Fruit fly (Drosophila melanogaster) whole organism, wandering third instar larva: ENCODE data around the gene CG5478.

Experiments
- CrebA ChIP-seq: fragments of 200-800 bp; sonication (Bioruptor generic); optimal IDR thresholded peaks from 2 replicates; lab custom pipeline; 2016; ENCODE audit warnings: missing biosample characterization, mild to moderate bottlenecking, missing genetic modification characterization, borderline replicate concordance
- Hnf4 ChIP-seq: fragments of 200-800 bp; sonication (Bioruptor generic); optimal IDR thresholded peaks from 2 replicates; lab custom pipeline; 2016; ENCODE audit warnings: missing biosample characterization, mild to moderate bottlenecking, missing genetic modification characterization
- Myc ChIP-seq: fragments of >200 bp; optimal IDR thresholded peaks from 2 replicates; lab custom pipeline; 2017
- br ChIP-seq: fragments of 200-800 bp; sonication (Bioruptor generic); optimal IDR thresholded peaks from 2 replicates; lab custom pipeline; 2016; ENCODE audit warnings: missing biosample characterization, missing genetic modification characterization
- ey ChIP-seq: fragments of 200-800 bp; sonication (Bioruptor generic); optimal IDR thresholded peaks from 2 replicates; lab custom pipeline; 2016; ENCODE audit warnings: missing biosample characterization, missing genetic modification characterization
- h ChIP-seq: fragments of 200-800 bp; sonication (Bioruptor generic); optimal IDR thresholded peaks from 3 replicates; lab custom pipeline; 2016; ENCODE audit warnings: missing biosample characterization, mild to moderate bottlenecking, missing genetic modification characterization
- lola ChIP-seq: fragments of >200 bp; optimal IDR thresholded peaks from 2 replicates; lab custom pipeline; 2017; ENCODE audit warnings: missing biosample characterization, missing genetic modification characterization
- psq ChIP-seq: fragments of 200-800 bp; sonication (Bioruptor generic); optimal IDR thresholded peaks from 3 replicates; lab custom pipeline; 2017; ENCODE audit warnings: missing biosample characterization, mild to moderate bottlenecking, missing genetic modification characterization, moderate library complexity
- sv ChIP-seq: fragments of 200-800 bp; sonication (Bioruptor generic); optimal IDR thresholded peaks from 3 replicates; lab custom pipeline; 2016; ENCODE audit warnings: missing biosample characterization, missing genetic modification characterization
- usp ChIP-seq: fragments of >200 bp; optimal IDR thresholded peaks from 2 replicates; lab custom pipeline; 2017; ENCODE audit warnings: missing biosample characterization, missing genetic modification characterization

DNA sequence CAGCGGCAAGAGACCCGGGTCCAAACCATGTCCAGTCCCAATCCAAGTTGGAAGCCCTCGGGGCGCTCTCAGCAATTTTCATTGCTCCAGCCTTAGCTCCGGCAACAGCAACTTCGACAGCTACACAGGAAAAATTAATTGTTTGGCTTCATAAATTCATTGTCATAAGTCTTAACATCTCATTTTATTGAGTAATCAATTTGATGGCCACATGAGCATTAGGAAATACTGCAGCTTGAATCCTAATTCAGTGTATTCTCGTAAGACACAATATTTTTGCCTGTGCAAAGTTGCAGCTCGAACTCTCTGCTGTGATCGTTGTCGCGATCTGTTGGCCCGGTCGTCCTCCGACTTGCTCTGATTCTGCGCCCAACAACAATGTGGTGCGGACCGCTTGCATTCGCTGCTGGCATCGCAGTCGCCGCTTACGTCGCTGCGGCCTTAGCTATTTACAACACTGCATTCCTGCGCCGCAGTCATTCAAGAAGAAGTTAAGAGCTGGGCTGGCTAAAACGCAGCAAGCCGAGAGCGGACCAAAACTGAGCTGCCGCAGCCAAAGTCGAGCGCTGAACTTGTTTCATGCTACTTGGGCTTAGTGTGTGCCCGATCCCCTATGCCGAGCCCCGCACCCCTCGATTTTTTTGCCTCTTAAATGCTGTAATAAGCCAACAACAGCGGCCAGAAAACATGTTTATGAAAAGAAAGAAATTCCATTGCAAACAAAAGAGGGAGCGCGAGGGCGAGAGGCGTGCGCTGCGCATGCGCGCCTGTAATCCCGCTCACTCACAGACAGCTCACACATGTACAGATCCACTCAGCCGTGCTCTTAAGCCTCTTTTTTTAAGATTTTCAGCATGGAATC, 13.9 kb downstream of the CG5478 start:
- peak; percentile 95 for TF ChIP-seq br
- TF ChIP-seq Hnf4 (GFP tag; lab: Kevin White, UChicago): no peak
- TF ChIP-seq CrebA (GFP tag; lab: Kevin White, UChicago): no peak
- peak; percentile 95 for TF ChIP-seq h (GFP tag; lab: Kevin White, UChicago)
- no peak for TF ChIP-seq usp (GFP tag; lab: Kevin White, UChicago)
- peak; percentile 83 for TF ChIP-seq psq (GFP tag; lab: Kevin White, UChicago)
- TF ChIP-seq lola (GFP tag; lab: Kevin White, UChicago): no peak
- TF ChIP-seq ey (GFP tag; lab: Kevin White, UChicago): peak; percentile 95
- TF ChIP-seq sv (GFP tag; lab: Kevin White, UChicago): no peak
- TF ChIP-seq Myc: no peak
